Worm (Caenorhabditis elegans) whole organism, mixed stage, embryonic: ENCODE data around the gene col-39.

Source experiments
- bed-3 ChIP-seq: fragments of 200-800 bp; sonication (Bioruptor generic); optimal IDR thresholded peaks from 3 replicates; lab custom pipeline; 2018; ENCODE audit warnings: mild to moderate bottlenecking, missing genetic modification characterization, moderate library complexity, missing compliant biosample characterization
- ces-1 ChIP-seq: fragments of 150-350 bp; optimal IDR thresholded peaks from 2 replicates; lab custom pipeline; 2014; ENCODE audit warnings: missing biosample characterization, missing genetic modification reagents, missing genetic modification characterization
- elt-1 ChIP-seq: sonication (generic microtip); optimal IDR thresholded peaks from 2 replicates; lab custom pipeline; 2017; ENCODE audit warnings: missing genetic modification characterization, mild to moderate bottlenecking, missing compliant biosample characterization, antibody characterized with exemption, moderate library complexity, borderline replicate concordance; ENCODE audit not compliant: insufficient read depth
- lin-13 ChIP-seq: fragments of 150-350 bp; optimal IDR thresholded peaks from 2 replicates; lab custom pipeline; 2014; ENCODE audit warnings: missing biosample characterization, missing genetic modification characterization
- lsy-2 ChIP-seq: fragments of 150-350 bp; optimal IDR thresholded peaks from 2 replicates; lab custom pipeline; 2014; ENCODE audit warnings: missing biosample characterization, missing genetic modification characterization
- mep-1 ChIP-seq: fragments of 150-350 bp; optimal IDR thresholded peaks from 2 replicates; lab custom pipeline; 2017; ENCODE audit warnings: missing biosample characterization, missing genetic modification reagents, missing genetic modification characterization, inconsistent platforms
- nhr-237 ChIP-seq: fragments of 150-350 bp; optimal IDR thresholded peaks from 2 replicates; lab custom pipeline; 2014; ENCODE audit warnings: missing biosample characterization, missing genetic modification characterization
- unc-39 ChIP-seq: fragments of 150-350 bp; optimal IDR thresholded peaks from 2 replicates; lab custom pipeline; 2014; ENCODE audit warnings: missing biosample characterization, missing genetic modification characterization
- unc-62 ChIP-seq: fragments of 150-350 bp; optimal IDR thresholded peaks from 2 replicates; lab custom pipeline; 2014; ENCODE audit warnings: missing biosample characterization, missing genetic modification reagents, missing genetic modification characterization

ce11 chrII:10662279-10662678 is 42.4 kb upstream of the col-39 start:
- no peak for TF ChIP-seq ces-1 (GFP tag; lab: Kevin White, UChicago)
- no peak for TF ChIP-seq lin-13 (tag; lab: Kevin White, UChicago)
- TF ChIP-seq unc-39 (tag; lab: Kevin White, UChicago) = no peak
- no peak for TF ChIP-seq bed-3
- TF ChIP-seq mep-1 (tag; lab: Kevin White, UChicago) = no peak
- TF ChIP-seq elt-1 (tag; lab: Kevin White, UChicago) = no peak
- TF ChIP-seq nhr-237 (tag; lab: Kevin White, UChicago) = no peak
- no peak for TF ChIP-seq unc-62 (GFP tag; lab: Kevin White, UChicago)
- TF ChIP-seq lsy-2 (tag; lab: Kevin White, UChicago) = no peak
